Fruit fly (Drosophila melanogaster) whole organism, wandering third instar larva: Measurements from ENCODE around the gene CG14780.

Experiments
- CG32264 ChIP-seq: fragments of 200-800 bp; sonication (Bioruptor generic); optimal IDR thresholded peaks from 2 replicates; lab custom pipeline; 2016; ENCODE audit warnings: missing biosample characterization, missing genetic modification characterization
- CG9705 ChIP-seq: fragments of 200-800 bp; sonication (Bioruptor generic); optimal IDR thresholded peaks from 2 replicates; lab custom pipeline; 2018; ENCODE audit warnings: missing biosample characterization, mild to moderate bottlenecking, missing genetic modification characterization
- CrebA ChIP-seq: fragments of 200-800 bp; sonication (Bioruptor generic); optimal IDR thresholded peaks from 2 replicates; lab custom pipeline; 2016; ENCODE audit warnings: missing biosample characterization, mild to moderate bottlenecking, missing genetic modification characterization, borderline replicate concordance
- Dfd ChIP-seq: fragments of >200 bp; optimal IDR thresholded peaks from 2 replicates; lab custom pipeline; 2017; ENCODE audit warnings: missing biosample characterization, missing genetic modification characterization
- Dif ChIP-seq: fragments of 200-275, 200-300 bp; sonication (Bioruptor generic); optimal IDR thresholded peaks from 2 replicates; lab custom pipeline; 2018; ENCODE audit warnings: missing biosample characterization, missing genetic modification characterization; ENCODE audit not compliant: partially characterized antibody
- GATAd ChIP-seq: sonication (Bioruptor generic); optimal IDR thresholded peaks from 2 replicates; lab custom pipeline; 2016; ENCODE audit warnings: missing biosample characterization, missing genetic modification characterization
- HLH106 ChIP-seq: fragments of 200-800 bp; optimal IDR thresholded peaks from 3 replicates; lab custom pipeline; 2019; ENCODE audit warnings: missing biosample characterization, mild to moderate bottlenecking, missing genetic modification characterization, moderate library complexity
- Hr78 ChIP-seq: fragments of >200 bp; optimal IDR thresholded peaks from 2 replicates; lab custom pipeline; 2017; ENCODE audit warnings: missing biosample characterization, missing genetic modification characterization
- Hr83 ChIP-seq: fragments of 200-300 bp; sonication (Bioruptor generic); optimal IDR thresholded peaks from 2 replicates; lab custom pipeline; 2016; ENCODE audit warnings: missing biosample characterization, mild to moderate bottlenecking, missing genetic modification characterization, moderate library complexity; ENCODE audit not compliant: poor library complexity, severe bottlenecking
- Jra ChIP-seq: sonication (Bioruptor generic); optimal IDR thresholded peaks from 2 replicates; lab custom pipeline; 2016; ENCODE audit warnings: missing biosample characterization, missing genetic modification characterization
- Mio ChIP-seq: sonication (Bioruptor generic); optimal IDR thresholded peaks from 2 replicates; lab custom pipeline; 2016; ENCODE audit warnings: missing biosample characterization, missing genetic modification characterization
- Myc ChIP-seq: fragments of >200 bp; optimal IDR thresholded peaks from 2 replicates; lab custom pipeline; 2017
- N ChIP-seq: fragments of >200 bp; optimal IDR thresholded peaks from 2 replicates; lab custom pipeline; 2018; ENCODE audit warnings: missing biosample characterization, missing external identifiers, missing genetic modification characterization
- OdsH ChIP-seq: fragments of 200-800 bp; sonication (Bioruptor generic); optimal IDR thresholded peaks from 2 replicates; lab custom pipeline; 2016; ENCODE audit warnings: missing biosample characterization, mild to moderate bottlenecking, missing genetic modification characterization
- Rel ChIP-seq, 2 experiments: fragments of 200-800 bp; sonication (Bioruptor generic) in 1 of 2; optimal IDR thresholded peaks; 2 replicates in 1 of 2; 3 replicates in 1 of 2; lab custom pipeline; 2016 to 2019; ENCODE audit warnings: mild to moderate bottlenecking in 2 of 2, missing biosample characterization in 2 of 2, missing genetic modification characterization in 2 of 2, moderate library complexity in 1 of 2
- Sp1 ChIP-seq: fragments of 200-800 bp; sonication (Bioruptor generic); optimal IDR thresholded peaks from 3 replicates; lab custom pipeline; 2019; ENCODE audit warnings: missing biosample characterization, mild to moderate bottlenecking, missing genetic modification characterization, moderate library complexity
- Vsx2 ChIP-seq: fragments of 200-300, 225-300 bp; sonication (Bioruptor generic); optimal IDR thresholded peaks from 2 replicates; lab custom pipeline; 2018; ENCODE audit warnings: missing biosample characterization, missing genetic modification characterization; ENCODE audit not compliant: partially characterized antibody
- br ChIP-seq: fragments of 200-800 bp; sonication (Bioruptor generic); optimal IDR thresholded peaks from 2 replicates; lab custom pipeline; 2016; ENCODE audit warnings: missing biosample characterization, missing genetic modification characterization
- brk ChIP-seq: fragments of 200-800 bp; sonication (Bioruptor generic); optimal IDR thresholded peaks from 2 replicates; lab custom pipeline; 2016; ENCODE audit warnings: missing biosample characterization, mild to moderate bottlenecking, missing genetic modification characterization
- dl ChIP-seq, 2 experiments: fragments of 175-275, 200-275 bp in 1 of 2; fragments of 200-275 bp in 1 of 2; sonication (Bioruptor generic); optimal IDR thresholded peaks; lab custom pipeline; 2018; ENCODE audit warnings: mild to moderate bottlenecking in 2 of 2, missing biosample characterization in 2 of 2, missing genetic modification characterization in 2 of 2, moderate library complexity in 2 of 2; ENCODE audit not compliant: partially characterized antibody in 2 of 2, insufficient read depth in 1 of 2
- dmrt93B ChIP-seq: fragments of 200-800 bp; sonication (Bioruptor generic); optimal IDR thresholded peaks from 2 replicates; lab custom pipeline; 2018; ENCODE audit warnings: missing biosample characterization, mild to moderate bottlenecking, missing genetic modification characterization
- dsf ChIP-seq: sonication (Bioruptor generic); optimal IDR thresholded peaks from 2 replicates; lab custom pipeline; 2016; ENCODE audit warnings: missing biosample characterization, missing genetic modification characterization, borderline replicate concordance
- ey ChIP-seq: fragments of 200-800 bp; sonication (Bioruptor generic); optimal IDR thresholded peaks from 2 replicates; lab custom pipeline; 2016; ENCODE audit warnings: missing biosample characterization, missing genetic modification characterization
- foxo ChIP-seq, 2 experiments: fragments of 200-800 bp; sonication (Bioruptor generic); optimal IDR thresholded peaks; 2 replicates in 1 of 2; 3 replicates in 1 of 2; lab custom pipeline; 2016 to 2017; ENCODE audit warnings: missing biosample characterization in 2 of 2, missing genetic modification characterization in 2 of 2
- fru ChIP-seq: fragments of 200-800 bp; sonication (Bioruptor generic); optimal IDR thresholded peaks from 3 replicates; lab custom pipeline; 2016; ENCODE audit warnings: missing biosample characterization, mild to moderate bottlenecking, missing genetic modification characterization
- h ChIP-seq: fragments of 200-800 bp; sonication (Bioruptor generic); optimal IDR thresholded peaks from 3 replicates; lab custom pipeline; 2016; ENCODE audit warnings: missing biosample characterization, mild to moderate bottlenecking, missing genetic modification characterization
- jim ChIP-seq: fragments of 175-275, 200-325 bp; sonication (Bioruptor generic); optimal IDR thresholded peaks from 2 replicates; lab custom pipeline; 2016; ENCODE audit warnings: missing biosample characterization, mild to moderate bottlenecking, missing genetic modification characterization
- lola ChIP-seq: fragments of >200 bp; optimal IDR thresholded peaks from 2 replicates; lab custom pipeline; 2017; ENCODE audit warnings: missing biosample characterization, missing genetic modification characterization
- pan ChIP-seq: fragments of >200 bp; optimal IDR thresholded peaks from 2 replicates; lab custom pipeline; 2017
- psq ChIP-seq: fragments of 200-800 bp; sonication (Bioruptor generic); optimal IDR thresholded peaks from 3 replicates; lab custom pipeline; 2017; ENCODE audit warnings: missing biosample characterization, mild to moderate bottlenecking, missing genetic modification characterization, moderate library complexity
- rgr ChIP-seq: fragments of 200-800 bp; sonication (Bioruptor generic); optimal IDR thresholded peaks from 3 replicates; lab custom pipeline; 2016; ENCODE audit warnings: missing biosample characterization, mild to moderate bottlenecking, missing genetic modification characterization
- tai ChIP-seq: sonication (Bioruptor generic); optimal IDR thresholded peaks from 2 replicates; lab custom pipeline; 2016; ENCODE audit warnings: missing biosample characterization, missing genetic modification characterization
- usp ChIP-seq: fragments of >200 bp; optimal IDR thresholded peaks from 2 replicates; lab custom pipeline; 2017; ENCODE audit warnings: missing biosample characterization, missing genetic modification characterization
- woc ChIP-seq: sonication (Bioruptor generic); optimal IDR thresholded peaks from 2 replicates; lab custom pipeline; 2016; ENCODE audit warnings: missing biosample characterization, mild to moderate bottlenecking, missing genetic modification characterization

The CG14780 gene

dm6 chrX:1476848-1477247 lies 4.5 kb downstream of the CG14780 start, which contains the start of the genes Rab27 and mei-38:
Gene Rab27, minus strand, starts transcription at chrX:1476974.
Gene mei-38, plus strand, starts transcription at chrX:1477063.
- TF ChIP-seq fru (GFP tag; lab: Kevin White, UChicago) = peak; percentile 30
- peak; percentile 42 for TF ChIP-seq br
- TF ChIP-seq Dif (GFP tag; lab: Kevin White, UChicago) = no peak
- TF ChIP-seq CG32264 (GFP tag; lab: Kevin White, UChicago) = no peak
- TF ChIP-seq usp (GFP tag; lab: Kevin White, UChicago) = no peak
- TF ChIP-seq psq (GFP tag; lab: Kevin White, UChicago) = peak; percentile 3
- TF ChIP-seq foxo (GFP tag; optimal IDR thresholded peaks at IDR 0.05; lab: Kevin White, UChicago) = peak in 1 of 2 experiments; percentile 39
- TF ChIP-seq Hr83 (GFP tag; lab: Kevin White, UChicago) = peak; percentile 43
- peak; percentile 48 for TF ChIP-seq rgr (GFP tag; lab: Kevin White, UChicago)
- no peak for TF ChIP-seq Jra (GFP tag; lab: Kevin White, UChicago)
- peak; percentile 17 for TF ChIP-seq Myc (lab: Kevin White, UChicago)
- TF ChIP-seq Vsx2 (GFP tag; lab: Kevin White, UChicago) = no peak
- no peak for TF ChIP-seq brk (GFP tag; lab: Kevin White, UChicago)
- peak; percentile 50 for TF ChIP-seq h (GFP tag; lab: Kevin White, UChicago)

- TF ChIP-seq usp (GFP tag; lab: Kevin White, UChicago) = no peak
- TF ChIP-seq Dfd = no peak
- peak; percentile 45 for TF ChIP-seq HLH106 (tag; lab: Kevin White, UChicago)
- TF ChIP-seq woc (GFP tag; lab: Kevin White, UChicago) = no peak
- peak; percentile 21 for TF ChIP-seq h (GFP tag; lab: Kevin White, UChicago)
- peak; percentile 42 for TF ChIP-seq fru (GFP tag; lab: Kevin White, UChicago)
- TF ChIP-seq Hr83 (GFP tag; lab: Kevin White, UChicago) = peak; percentile 9
- no peak for TF ChIP-seq OdsH
- TF ChIP-seq br = peak; percentile 23
- no peak for TF ChIP-seq lola (GFP tag; lab: Kevin White, UChicago)
- no peak for TF ChIP-seq Rel (GFP tag; optimal IDR thresholded peaks at IDR 0.05; lab: Kevin White, UChicago)
- TF ChIP-seq Rel (tag; optimal IDR thresholded peaks at IDR 0.05; lab: Kevin White, UChicago) = peak; percentile 31
- no peak for TF ChIP-seq Mio (GFP tag; lab: Kevin White, UChicago)
- TF ChIP-seq pan (lab: Kevin White, UChicago) = no peak
- TF ChIP-seq Jra (GFP tag; lab: Kevin White, UChicago) = peak; percentile 13
- no peak for TF ChIP-seq tai (GFP tag; lab: Kevin White, UChicago)
- TF ChIP-seq CG9705 = peak; percentile 29
- TF ChIP-seq Hr78 (GFP tag; lab: Kevin White, UChicago) = no peak
- peak; percentile 31 for TF ChIP-seq ey
- no peak for TF ChIP-seq dmrt93B (GFP tag; lab: Kevin White, UChicago)
- TF ChIP-seq rgr (GFP tag; lab: Kevin White, UChicago) = peak; percentile 42
- no peak for TF ChIP-seq psq (GFP tag; lab: Kevin White, UChicago)
- TF ChIP-seq brk (GFP tag; lab: Kevin White, UChicago) = no peak
- no peak for TF ChIP-seq CrebA
- no peak for TF ChIP-seq GATAd (GFP tag; lab: Kevin White, UChicago)
- no peak for TF ChIP-seq dl (GFP tag; optimal IDR thresholded peaks at IDR 0.05; lab: Kevin White, UChicago; ENCODE audit: insufficient read depth in 1 of 2, partially characterized antibody in 2 of 2)
- TF ChIP-seq Sp1 = peak; percentile 28
- no peak for TF ChIP-seq dsf
- TF ChIP-seq Myc (lab: Kevin White, UChicago) = no peak
- no peak for TF ChIP-seq jim (GFP tag; lab: Kevin White, UChicago)
- no peak for TF ChIP-seq CG32264 (GFP tag; lab: Kevin White, UChicago)
- peak in 1 of 2 experiments; percentile 57 for TF ChIP-seq foxo (GFP tag; optimal IDR thresholded peaks at IDR 0.05; lab: Kevin White, UChicago)
- TF ChIP-seq N = no peak
Observed at dm6 chrX:1478276-1479122, 6.2 kb downstream of the CG14780 start, which contains the start of gene rush. Gene rush, plus strand, starts transcription at chrX:1478552.
